Worm (Caenorhabditis elegans): ENCODE measurements around the gene T08B6.9.

T08B6.9 gene

ce11 chrIV:4930754-4931322 is 40.2 kb downstream of the T08B6.9 start:
- no peak for TF ChIP-seq unc-130 (tag; optimal IDR thresholded peaks at IDR 0.05)
- TF ChIP-seq ceh-8 (GFP tag; optimal IDR thresholded peaks at IDR 0.05) = no peak
- TF ChIP-seq nhr-28 (tag; optimal IDR thresholded peaks at IDR 0.05) = no peak
- 0 out of 2 replicates have a peak, but pooled peaks have one; percentile 28 for TF ChIP-seq grh-1 (GFP tag; IDR thresholded peaks at IDR 0.05)
- TF ChIP-seq zip-4 (GFP tag; optimal IDR thresholded peaks at IDR 0.05) = peak; percentile 32
- TF ChIP-seq nhr-77 (tag; optimal IDR thresholded peaks at IDR 0.05) = no peak
- TF ChIP-seq nhr-20 (tag; optimal IDR thresholded peaks at IDR 0.05) = peak; percentile 8
- TF ChIP-seq ceh-63 (GFP tag; optimal IDR thresholded peaks at IDR 0.05) = no peak
- no peak for TF ChIP-seq C34B4.2 (tag; optimal IDR thresholded peaks at IDR 0.05)
- TF ChIP-seq lin-35 (GFP tag; optimal IDR thresholded peaks at IDR 0.05) = peak in 1 of 2 experiments; percentile 2
- peak in 1 of 2 experiments; percentile 8 for TF ChIP-seq efl-1 (optimal IDR thresholded peaks at IDR 0.05)
- no peak for TF ChIP-seq efl-1 (GFP tag; optimal IDR thresholded peaks at IDR 0.05 in 1 of 2)
- no peak for TF ChIP-seq ceh-82 (tag; optimal IDR thresholded peaks at IDR 0.05)
- TF ChIP-seq lin-39 (tag; optimal IDR thresholded peaks at IDR 0.05) = no peak
- peak; percentile 36; the same call in 1 of the 2 replicates for TF ChIP-seq nhr-19 (GFP tag; conservative IDR thresholded peaks at IDR 0.05)
- TF ChIP-seq snpc-4 (tag; optimal IDR thresholded peaks at IDR 0.05) = peak; percentile 96
- TF ChIP-seq ceh-90 (tag; optimal IDR thresholded peaks at IDR 0.05) = no peak
- TF ChIP-seq nhr-90 (tag; optimal IDR thresholded peaks at IDR 0.05; ENCODE audit: poor library complexity) = peak; percentile 62
- TF ChIP-seq pax-3 (tag; optimal IDR thresholded peaks at IDR 0.05) = no peak
- peak; percentile 40 for TF ChIP-seq nhr-47 (tag; optimal IDR thresholded peaks at IDR 0.05)
- no peak for TF ChIP-seq fkh-4 (tag; optimal IDR thresholded peaks at IDR 0.05; ENCODE audit: borderline replicate concordance)
- no peak for TF ChIP-seq fos-1 (tag; optimal IDR thresholded peaks at IDR 0.05)
- no peak for TF ChIP-seq xbp-1 (tag; optimal IDR thresholded peaks at IDR 0.05)
- TF ChIP-seq nhr-85 (tag) = peak; percentile 19
- no peak for TF ChIP-seq unc-98 (GFP tag; IDR thresholded peaks at IDR 0.05)

ce11 chrIV:4934103-4934502 is 43.5 kb downstream of the T08B6.9 start, which contains the start of gene str-153:
Gene str-153, plus strand, starts transcription at chrIV:4934403.
- TF ChIP-seq fkh-8 (tag; optimal IDR thresholded peaks at IDR 0.05) (no peak), aha-1 (tag; optimal IDR thresholded peaks at IDR 0.05) (no peak), ets-5 (GFP tag; IDR thresholded peaks at IDR 0.05) (no peak), Y116A8C.19 (tag; optimal IDR thresholded peaks at IDR 0.05; ENCODE audit: borderline replicate concordance) (no peak), nhr-47 (tag; optimal IDR thresholded peaks at IDR 0.05) (no peak), C04F5.9 (tag; optimal IDR thresholded peaks at IDR 0.05) (no peak), jun-1 (tag; optimal IDR thresholded peaks at IDR 0.05) (no peak), efl-1 (optimal IDR thresholded peaks at IDR 0.05) (no peak), efl-1 (GFP tag; optimal IDR thresholded peaks at IDR 0.05 in 1 of 2) (no peak), nhr-77 (tag; optimal IDR thresholded peaks at IDR 0.05) (no peak), lin-35 (GFP tag; optimal IDR thresholded peaks at IDR 0.05) (no peak), unc-30 (tag; optimal IDR thresholded peaks at IDR 0.05) (no peak), elt-2 (tag; optimal IDR thresholded peaks at IDR 0.05) (no peak), lin-13 (GFP tag; optimal IDR thresholded peaks at IDR 0.05) (no peak), zip-4 (GFP tag; optimal IDR thresholded peaks at IDR 0.05) (no peak), ztf-4 (tag; optimal IDR thresholded peaks at IDR 0.05) (no peak)

- no peak for TF ChIP-seq swsn-7 (tag; optimal IDR thresholded peaks at IDR 0.05)
- peak; percentile 56 for TF ChIP-seq elt-2 (tag; optimal IDR thresholded peaks at IDR 0.05)
Observed at ce11 chrIV:4937647-4938046, 47.0 kb downstream of the T08B6.9 start, which contains the start of gene fbxa-86. Gene fbxa-86, minus strand, starts transcription at chrIV:4938013.

ce11 chrIV:4938664-4939063 is 48.0 kb downstream of the T08B6.9 start, which contains the start of gene str-168:
Gene str-168, plus strand, starts transcription at chrIV:4938964.
- TF ChIP-seq unc-62 (GFP tag; optimal IDR thresholded peaks at IDR 0.05) (no peak), grh-1 (GFP tag; IDR thresholded peaks at IDR 0.05) (no peak), nhr-20 (tag; optimal IDR thresholded peaks at IDR 0.05) (no peak), nhr-85 (tag) (no peak), ztf-11 (tag; optimal IDR thresholded peaks at IDR 0.05) (no peak), sox-4 (tag; optimal IDR thresholded peaks at IDR 0.05) (no peak), nhr-12 (tag; optimal IDR thresholded peaks at IDR 0.05) (no peak), unc-130 (tag; optimal IDR thresholded peaks at IDR 0.05) (no peak), sptf-1 (tag; optimal IDR thresholded peaks at IDR 0.05) (no peak), dpl-1 (GFP tag; optimal IDR thresholded peaks at IDR 0.05) (no peak), egl-27 (tag; optimal IDR thresholded peaks at IDR 0.05) (no peak), C04F5.9 (tag; optimal IDR thresholded peaks at IDR 0.05) (no peak), mef-2 (tag; optimal IDR thresholded peaks at IDR 0.05) (no peak)
